Fruit fly (Drosophila melanogaster) whole organism, embryonic: Measurements from ENCODE around the gene Lgr1.
A peak's percentile ranks its signal among the peaks of the same experiment; 100 is the strongest.

Experiments used
- Blimp-1 ChIP-seq: fragments of 200-800 bp; sonication (Bioruptor generic); optimal IDR thresholded peaks from 3 replicates; lab custom pipeline; 2018; ENCODE audit warnings: missing biosample characterization, missing genetic modification characterization, mild to moderate bottlenecking, moderate library complexity, missing genetic modification reagents
- CG10209 ChIP-seq: fragments of 200-800 bp; sonication (Bioruptor generic); optimal IDR thresholded peaks from 3 replicates; lab custom pipeline; 2017; ENCODE audit warnings: missing biosample characterization, mild to moderate bottlenecking, missing genetic modification characterization, missing genetic modification reagents
- CG10543 ChIP-seq: fragments of 200-800 bp; sonication (Bioruptor generic); optimal IDR thresholded peaks from 3 replicates; lab custom pipeline; 2017; ENCODE audit warnings: missing biosample characterization, mild to moderate bottlenecking, missing genetic modification characterization, moderate library complexity
- CG11398 ChIP-seq: fragments of 200-800 bp; sonication (Bioruptor generic); optimal IDR thresholded peaks from 2 replicates; lab custom pipeline; 2016; ENCODE audit warnings: missing biosample characterization, missing genetic modification characterization
- CG12744 ChIP-seq: fragments of 200-800 bp; sonication (Bioruptor generic); optimal IDR thresholded peaks from 2 replicates; lab custom pipeline; 2016; ENCODE audit warnings: missing biosample characterization, missing genetic modification characterization
- CG12769 ChIP-seq: fragments of 200-800 bp; sonication (Bioruptor generic); optimal IDR thresholded peaks from 2 replicates; lab custom pipeline; 2019; ENCODE audit warnings: missing biosample characterization, mild to moderate bottlenecking, missing genetic modification characterization, moderate library complexity
- CG14441 ChIP-seq: fragments of 200-800 bp; sonication (Bioruptor generic); IDR thresholded peaks from 2 replicates; pipeline ENCODE4 v1.3.6; 2022; ENCODE audit warnings: missing biosample characterization, missing genetic modification characterization
- CG14667 ChIP-seq: fragments of 200-800 bp; sonication (Bioruptor generic); IDR thresholded peaks from 2 replicates; pipeline ENCODE4 v1.3.6; 2022; ENCODE audit warnings: missing biosample characterization, missing genetic modification characterization
- CG3847 ChIP-seq: fragments of 200-800 bp; sonication (Bioruptor generic); IDR thresholded peaks from 2 replicates; pipeline ENCODE4 v1.3.6; 2022; ENCODE audit warnings: missing biosample characterization, missing genetic modification characterization
- CG6689 ChIP-seq: fragments of 200-800 bp; sonication (Bioruptor generic); IDR thresholded peaks from 2 replicates; pipeline ENCODE4 v1.3.6; 2022; ENCODE audit warnings: missing biosample characterization, missing genetic modification characterization
- CG7556 ChIP-seq: fragments of 200-800 bp; sonication (Bioruptor generic); optimal IDR thresholded peaks from 2 replicates; lab custom pipeline; 2017; ENCODE audit warnings: missing biosample characterization, mild to moderate bottlenecking, missing genetic modification characterization
- CG7745 ChIP-seq: fragments of 200-800 bp; sonication (Bioruptor generic); optimal IDR thresholded peaks from 2 replicates; lab custom pipeline; 2018; ENCODE audit warnings: missing biosample characterization, mild to moderate bottlenecking, missing genetic modification characterization, moderate library complexity
- CG7839 ChIP-seq: fragments of 200-800 bp; sonication (Bioruptor generic); optimal IDR thresholded peaks from 3 replicates; lab custom pipeline; 2018; ENCODE audit warnings: missing biosample characterization, mild to moderate bottlenecking, missing genetic modification characterization, moderate library complexity
- CG8089 ChIP-seq: fragments of 200-800 bp; sonication (Bioruptor generic); optimal IDR thresholded peaks from 3 replicates; lab custom pipeline; 2016; ENCODE audit warnings: missing biosample characterization, missing genetic modification characterization
- Dp ChIP-seq: fragments of 200-800 bp; sonication (Bioruptor generic); optimal IDR thresholded peaks from 2 replicates; lab custom pipeline; 2018; ENCODE audit warnings: missing biosample characterization, mild to moderate bottlenecking, missing genetic modification characterization, moderate library complexity
- Ets65A ChIP-seq: fragments of 200-800 bp; sonication (Bioruptor generic); peaks from one replicate; lab custom pipeline; 2016; ENCODE audit warnings: missing biosample characterization, missing genetic modification characterization
- Ets97D ChIP-seq: fragments of 200-800 bp; sonication (Bioruptor generic); optimal IDR thresholded peaks from 3 replicates; lab custom pipeline; 2016; ENCODE audit warnings: missing biosample characterization, missing genetic modification characterization
- Fer1 ChIP-seq: fragments of 200-800 bp; sonication (Bioruptor generic); optimal IDR thresholded peaks from 2 replicates; lab custom pipeline; 2017; ENCODE audit warnings: missing biosample characterization, mild to moderate bottlenecking, missing genetic modification characterization
- H15 ChIP-seq: fragments of 200-800 bp; sonication (Bioruptor generic); IDR thresholded peaks from 3 replicates; pipeline ENCODE4 v1.3.6; 2022; ENCODE audit warnings: missing biosample characterization, missing genetic modification characterization
- H2.0 ChIP-seq: fragments of 200-800 bp; sonication (Bioruptor generic); IDR thresholded peaks from 2 replicates; pipeline ENCODE4 v1.3.6; 2022; ENCODE audit warnings: missing biosample characterization, missing genetic modification characterization
- Med ChIP-seq: fragments of 200-800 bp; sonication (Bioruptor generic); peaks from one replicate; lab custom pipeline; 2016; ENCODE audit warnings: missing biosample characterization, missing genetic modification characterization, mild to moderate bottlenecking, inconsistent platforms, moderate library complexity
- Sin3A ChIP-seq: fragments of >200 bp; optimal IDR thresholded peaks from 2 replicates; lab custom pipeline; 2018
- Six4 ChIP-seq: fragments of 200-800 bp; sonication (Bioruptor generic); optimal IDR thresholded peaks from 2 replicates; lab custom pipeline; 2016; ENCODE audit warnings: missing biosample characterization, missing genetic modification characterization
- Ssrp ChIP-seq: fragments of 200-800 bp; sonication (Bioruptor generic); optimal IDR thresholded peaks from 2 replicates; lab custom pipeline; 2018; ENCODE audit warnings: missing biosample characterization, mild to moderate bottlenecking, missing genetic modification characterization, moderate library complexity
- abd-A ChIP-seq: fragments of 200-800 bp; sonication (Bioruptor generic); optimal IDR thresholded peaks from 3 replicates; lab custom pipeline; 2019; ENCODE audit warnings: missing biosample characterization, mild to moderate bottlenecking, missing genetic modification characterization, moderate library complexity
- amos ChIP-seq: fragments of 200-800 bp; sonication (Bioruptor generic); IDR thresholded peaks from 2 replicates; pipeline ENCODE4 v1.3.6; 2022; ENCODE audit warnings: missing biosample characterization, missing genetic modification characterization; ENCODE audit not compliant: partially characterized antibody
- ase ChIP-seq: fragments of 200-800 bp; sonication (Bioruptor generic); IDR thresholded peaks from 3 replicates; pipeline ENCODE4 v1.3.6; 2022; ENCODE audit warnings: missing biosample characterization, missing genetic modification characterization
- az2 ChIP-seq: fragments of 200-800 bp; sonication (Bioruptor generic); optimal IDR thresholded peaks from 3 replicates; lab custom pipeline; 2016; ENCODE audit warnings: missing biosample characterization, missing genetic modification characterization
- bcd ChIP-seq: fragments of 200-800 bp; sonication (Bioruptor generic); optimal IDR thresholded peaks from 2 replicates; lab custom pipeline; 2017; ENCODE audit warnings: missing biosample characterization, mild to moderate bottlenecking, missing genetic modification characterization
- dati ChIP-seq: fragments of 200-800 bp; sonication (Bioruptor generic); IDR thresholded peaks from 2 replicates; pipeline ENCODE4 v1.3.6; 2022; ENCODE audit warnings: missing biosample characterization, missing genetic modification characterization
- fd64A ChIP-seq: fragments of 200-800 bp; sonication (Bioruptor generic); optimal IDR thresholded peaks from 3 replicates; lab custom pipeline; 2018; ENCODE audit warnings: missing biosample characterization, mild to moderate bottlenecking, missing genetic modification characterization
- ham ChIP-seq: fragments of 200-800 bp; sonication (Bioruptor generic); IDR thresholded peaks from 2 replicates; pipeline ENCODE4 v1.3.6; 2022; ENCODE audit warnings: missing biosample characterization, missing genetic modification characterization
- jigr1 ChIP-seq: fragments of 200-800 bp; sonication (Bioruptor generic); IDR thresholded peaks from 3 replicates; pipeline ENCODE4 v1.3.6; 2022; ENCODE audit warnings: missing biosample characterization, missing genetic modification characterization
- jing ChIP-seq: fragments of 200-800 bp; sonication (Bioruptor generic); optimal IDR thresholded peaks from 2 replicates; lab custom pipeline; 2018; ENCODE audit warnings: missing biosample characterization, mild to moderate bottlenecking, missing genetic modification characterization
- lilli ChIP-seq: fragments of 200-800 bp; sonication (Bioruptor generic); optimal IDR thresholded peaks from 3 replicates; lab custom pipeline; 2016; ENCODE audit warnings: missing biosample characterization, missing genetic modification characterization
- lmd ChIP-seq: fragments of 200-800 bp; sonication (Bioruptor generic); IDR thresholded peaks from 2 replicates; pipeline ENCODE4 v1.3.6; 2022; ENCODE audit warnings: missing biosample characterization, missing genetic modification characterization
- lola ChIP-seq, 3 experiments: fragments of >200 bp in 2 of 3; fragments of 200-800 bp in 1 of 3; sonication (Bioruptor generic) in 1 of 3; optimal IDR thresholded peaks; 2 replicates each; lab custom pipeline; 2017 to 2019; ENCODE audit warnings: missing biosample characterization in 3 of 3, missing genetic modification characterization in 3 of 3, mild to moderate bottlenecking in 1 of 3, moderate library complexity in 1 of 3
- nerfin-2 ChIP-seq: fragments of 200-800 bp; sonication (Bioruptor generic); IDR thresholded peaks from 2 replicates; pipeline ENCODE4 v1.3.6; 2022; ENCODE audit warnings: missing biosample characterization, missing genetic modification characterization; ENCODE audit not compliant: partially characterized antibody
- pita ChIP-seq: fragments of 200-800 bp; sonication (Bioruptor generic); optimal IDR thresholded peaks from 2 replicates; lab custom pipeline; 2017; ENCODE audit warnings: missing biosample characterization, mild to moderate bottlenecking, missing genetic modification characterization
- pnt ChIP-seq: fragments of 200-800 bp; sonication (Bioruptor generic); optimal IDR thresholded peaks from 3 replicates; lab custom pipeline; 2016; ENCODE audit warnings: missing biosample characterization, missing genetic modification characterization
- prd ChIP-seq, 3 experiments: fragments of >200 bp in 2 of 3; fragments of 200-800 bp in 1 of 3; sonication (Bioruptor generic) in 1 of 3; optimal IDR thresholded peaks in 2 of 3; IDR thresholded peaks in 1 of 3; 2 replicates in 2 of 3; 3 replicates in 1 of 3; pipeline versions ENCODE4 v1.3.6 to Lab custom; 2017 to 2022; ENCODE audit warnings: missing biosample characterization in 1 of 3, missing genetic modification characterization in 1 of 3
- pzg ChIP-seq: fragments of 200-800 bp; sonication (Bioruptor generic); optimal IDR thresholded peaks from 3 replicates; lab custom pipeline; 2018; ENCODE audit warnings: missing biosample characterization, mild to moderate bottlenecking, missing genetic modification characterization, moderate library complexity
- repo ChIP-seq: fragments of 200-800 bp; sonication (Bioruptor generic); optimal IDR thresholded peaks from 2 replicates; lab custom pipeline; 2016; ENCODE audit warnings: missing biosample characterization, missing genetic modification characterization
- sna ChIP-seq: fragments of 200-800 bp; sonication (Bioruptor generic); IDR thresholded peaks from 2 replicates; pipeline ENCODE4 v1.3.6; 2022; ENCODE audit warnings: missing biosample characterization, missing genetic modification characterization; ENCODE audit not compliant: partially characterized antibody
- sug ChIP-seq: fragments of 200-800 bp; optimal IDR thresholded peaks from 2 replicates; lab custom pipeline; 2019; ENCODE audit warnings: missing biosample characterization, mild to moderate bottlenecking, missing genetic modification characterization, moderate library complexity
- tio ChIP-seq: fragments of 200-800 bp; sonication (Bioruptor generic); optimal IDR thresholded peaks from 2 replicates; lab custom pipeline; 2017; ENCODE audit warnings: missing biosample characterization, missing genetic modification characterization, inconsistent platforms
- tna ChIP-seq: fragments of 200-800 bp; sonication (Bioruptor generic); IDR thresholded peaks from 2 replicates; pipeline ENCODE4 v1.3.6; 2022; ENCODE audit warnings: missing biosample characterization, missing genetic modification characterization; ENCODE audit not compliant: partially characterized antibody
- tx ChIP-seq: fragments of 200-800 bp; sonication (Bioruptor generic); optimal IDR thresholded peaks from 2 replicates; lab custom pipeline; 2016; ENCODE audit warnings: missing biosample characterization, missing genetic modification characterization
- wor ChIP-seq: fragments of 200-800 bp; sonication (Bioruptor generic); IDR thresholded peaks from 2 replicates; pipeline ENCODE4 v1.3.6; 2022; ENCODE audit warnings: missing biosample characterization, missing genetic modification characterization

Lgr1 gene

dm6 chr3R:17700488-17701130 lies 25.0 kb upstream of the Lgr1 start (continued):
- TF ChIP-seq tx (GFP tag; lab: Kevin White, UChicago) (peak; percentile 80), CG7745 (no peak), fd64A (GFP tag; lab: Kevin White, UChicago) (peak; percentile 88), lmd (GFP tag; lab: Robert Waterston, UW) (peak; percentile 98), CG10209 (peak; percentile 99), CG12744 (GFP tag; lab: Kevin White, UChicago) (peak; percentile 70), bcd (GFP tag; lab: Kevin White, UChicago) (peak; percentile 98), CG8089 (GFP tag; lab: Kevin White, UChicago) (peak; percentile 41), abd-A (tag; lab: Kevin White, UChicago) (peak; percentile 94), lola (GFP tag; optimal IDR thresholded peaks at IDR 0.05; lab: Kevin White, UChicago) (peak in 1 of 3 experiments; percentile 97), jigr1 (peak; percentile 97), CG11398 (GFP tag; lab: Kevin White, UChicago) (peak; percentile 46), Dp (GFP tag; lab: Kevin White, UChicago) (peak; percentile 26), sug (tag; lab: Kevin White, UChicago) (peak; percentile 99), Blimp-1 (GFP tag; lab: Kevin White, UChicago) (peak; percentile 97), H15 (GFP tag; lab: Robert Waterston, UW) (peak; percentile 98), pnt (peak; percentile 67), prd (optimal IDR thresholded peaks at IDR 0.05; lab: Kevin White, UChicago) (no peak), prd (GFP tag; IDR thresholded peaks at IDR 0.05; lab: Robert Waterston, UW) (peak; percentile 98), Six4 (GFP tag; lab: Kevin White, UChicago) (peak; percentile 96), CG7556 (GFP tag; lab: Kevin White, UChicago) (peak; percentile 100), amos (no peak; the same call in 1 of the 2 replicates), CG12769 (tag; lab: Kevin White, UChicago) (peak; percentile 77), ham (GFP tag; lab: Robert Waterston, UW) (peak; percentile 93), Fer1 (GFP tag; lab: Kevin White, UChicago) (peak; percentile 100), pzg (GFP tag; lab: Kevin White, UChicago) (no peak), CG6689 (GFP tag; lab: Robert Waterston, UW) (peak; percentile 98), Ets65A (GFP tag; lab: Kevin White, UChicago) (peak; percentile 95), wor (GFP tag; lab: Robert Waterston, UW) (peak; percentile 97), CG3847 (GFP tag; lab: Robert Waterston, UW) (peak; percentile 99), tna (GFP tag; lab: Robert Waterston, UW) (peak; percentile 28; the same call in 1 of the 2 replicates), dati (GFP tag; lab: Robert Waterston, UW) (peak; percentile 92), H2.0 (GFP tag; lab: Robert Waterston, UW) (peak; percentile 97), CG7839 (tag; lab: Kevin White, UChicago) (peak; percentile 99), CG10543 (GFP tag; lab: Kevin White, UChicago) (peak; percentile 100), ase (peak; percentile 96), sna (0 out of 2 replicates have a peak, but pooled peaks have one; percentile 32), repo (GFP tag; lab: Kevin White, UChicago) (no peak), Sin3A (lab: Kevin White, UChicago) (no peak), CG14667 (GFP tag; lab: Robert Waterston, UW) (peak; percentile 97), jing (GFP tag; lab: Kevin White, UChicago) (peak; percentile 84), Ssrp (peak; percentile 99), tio (GFP tag; lab: Kevin White, UChicago) (no peak), pita (GFP tag; lab: Kevin White, UChicago) (no peak), Med (GFP tag; lab: Kevin White, UChicago) (peak; percentile 93), CG14441 (GFP tag; lab: Robert Waterston, UW) (peak; percentile 98), lilli (GFP tag; lab: Kevin White, UChicago) (peak; percentile 94), Ets97D (GFP tag; lab: Kevin White, UChicago) (peak; percentile 62), az2 (peak; percentile 97), nerfin-2 (no peak)
